Fruit fly (Drosophila melanogaster) whole organism, prepupa: ENCODE results near the gene CG10845.

Source experiments
- Blimp-1 ChIP-seq: fragments of 200-800 bp; sonication (Bioruptor generic); optimal IDR thresholded peaks from 3 replicates; lab custom pipeline; 2017; ENCODE audit warnings: missing biosample characterization, missing genetic modification characterization, mild to moderate bottlenecking, moderate library complexity, missing genetic modification reagents
- CG11294 ChIP-seq: fragments of 200-800 bp; sonication (Bioruptor generic); IDR thresholded peaks from 2 replicates; pipeline ENCODE4 v1.3.6; 2022; ENCODE audit warnings: missing biosample characterization, missing genetic modification characterization
- CG11762 ChIP-seq: fragments of 200-800 bp; sonication (Bioruptor generic); optimal IDR thresholded peaks from 3 replicates; lab custom pipeline; 2016; ENCODE audit warnings: missing biosample characterization, missing genetic modification characterization; ENCODE audit not compliant: insufficient read depth
- CG11902 ChIP-seq: fragments of 200-800 bp; sonication (Bioruptor generic); optimal IDR thresholded peaks from 3 replicates; lab custom pipeline; 2016; ENCODE audit warnings: missing biosample characterization, missing genetic modification characterization
- CG15336 ChIP-seq: fragments of 200-800 bp; sonication (Bioruptor generic); IDR thresholded peaks from 2 replicates; pipeline ENCODE4 v1.3.6; 2022; ENCODE audit warnings: missing biosample characterization, missing genetic modification characterization
- CG1621 ChIP-seq: fragments of 200-800 bp; sonication (Bioruptor generic); optimal IDR thresholded peaks from 3 replicates; lab custom pipeline; 2018; ENCODE audit warnings: missing biosample characterization, mild to moderate bottlenecking, missing genetic modification characterization
- CG32006 ChIP-seq: fragments of 200-800 bp; sonication (Bioruptor generic); optimal IDR thresholded peaks from 3 replicates; lab custom pipeline; 2017; ENCODE audit warnings: missing biosample characterization, mild to moderate bottlenecking, missing genetic modification characterization
- CG34406 ChIP-seq: fragments of 200-800 bp; sonication (Bioruptor generic); optimal IDR thresholded peaks from 3 replicates; lab custom pipeline; 2016; ENCODE audit warnings: missing biosample characterization, missing genetic modification characterization
- CG3919 ChIP-seq: fragments of 200-800 bp; sonication (Bioruptor generic); optimal IDR thresholded peaks from 3 replicates; lab custom pipeline; 2016; ENCODE audit warnings: missing biosample characterization, missing genetic modification characterization
- CG4318 ChIP-seq: fragments of 200-800 bp; sonication (Bioruptor generic); optimal IDR thresholded peaks from 3 replicates; lab custom pipeline; 2017; ENCODE audit warnings: missing biosample characterization, mild to moderate bottlenecking, missing genetic modification characterization
- CG6163 ChIP-seq: fragments of 200-800 bp; sonication (Bioruptor generic); IDR thresholded peaks from 3 replicates; pipeline ENCODE4 v1.3.6; 2022; ENCODE audit warnings: missing biosample characterization, missing genetic modification characterization
- CG6276 ChIP-seq: fragments of 200-800 bp; sonication (Bioruptor generic); optimal IDR thresholded peaks from 2 replicates; lab custom pipeline; 2017; ENCODE audit warnings: missing biosample characterization, mild to moderate bottlenecking, missing genetic modification characterization
- CG6792 ChIP-seq: fragments of 200-800 bp; sonication (Bioruptor generic); optimal IDR thresholded peaks from 3 replicates; lab custom pipeline; 2016; ENCODE audit warnings: missing biosample characterization, missing genetic modification characterization
- CG6854 ChIP-seq: fragments of 200-800 bp; sonication (Bioruptor generic); optimal IDR thresholded peaks from 2 replicates; lab custom pipeline; 2017; ENCODE audit warnings: missing biosample characterization, mild to moderate bottlenecking, missing genetic modification characterization
- CG7368 ChIP-seq: fragments of 200-800 bp; sonication (Bioruptor generic); optimal IDR thresholded peaks from 3 replicates; lab custom pipeline; 2016; ENCODE audit warnings: missing biosample characterization, missing genetic modification characterization
- CG8119 ChIP-seq: fragments of 200-800 bp; sonication (Bioruptor generic); IDR thresholded peaks from 3 replicates; pipeline ENCODE4 v1.3.6; 2022; ENCODE audit warnings: missing biosample characterization, missing genetic modification characterization
- CG8319 ChIP-seq: fragments of 200-800 bp; sonication (Bioruptor generic); optimal IDR thresholded peaks from 3 replicates; lab custom pipeline; 2016; ENCODE audit warnings: missing biosample characterization, missing genetic modification characterization
- CG8632 ChIP-seq: fragments of 200-800 bp; sonication (Bioruptor generic); optimal IDR thresholded peaks from 3 replicates; lab custom pipeline; 2016; ENCODE audit warnings: missing biosample characterization, missing genetic modification characterization
- Eip75B ChIP-seq: fragments of 200-800 bp; sonication (Bioruptor generic); optimal IDR thresholded peaks from 3 replicates; lab custom pipeline; 2016; ENCODE audit warnings: missing biosample characterization, missing genetic modification characterization
- Eip78C ChIP-seq: fragments of 200-800 bp; sonication (Bioruptor generic); peaks from one replicate; lab custom pipeline; 2016; ENCODE audit warnings: missing biosample characterization, missing genetic modification characterization
- Ets96B ChIP-seq: fragments of 200-800 bp; optimal IDR thresholded peaks from 2 replicates; lab custom pipeline; 2019; ENCODE audit warnings: missing biosample characterization, mild to moderate bottlenecking, missing genetic modification characterization, moderate library complexity
- Gug ChIP-seq: fragments of 200-800 bp; sonication (Bioruptor generic); IDR thresholded peaks from 2 replicates; pipeline ENCODE4 v1.3.6; 2022; ENCODE audit warnings: missing biosample characterization, missing genetic modification characterization
- Hr4 ChIP-seq: fragments of 200-800 bp; sonication (Bioruptor generic); optimal IDR thresholded peaks from 3 replicates; lab custom pipeline; 2016; ENCODE audit warnings: missing biosample characterization, missing genetic modification characterization
- Lpt ChIP-seq: fragments of 200-800 bp; sonication (Bioruptor generic); optimal IDR thresholded peaks from 3 replicates; lab custom pipeline; 2016; ENCODE audit warnings: missing biosample characterization, missing genetic modification characterization
- OdsH ChIP-seq: fragments of 200-800 bp; sonication (Bioruptor generic); optimal IDR thresholded peaks from 3 replicates; lab custom pipeline; 2016; ENCODE audit warnings: missing biosample characterization, missing genetic modification characterization
- Smox ChIP-seq: fragments of 200-800 bp; sonication (Bioruptor generic); optimal IDR thresholded peaks from 3 replicates; lab custom pipeline; 2016; ENCODE audit warnings: missing biosample characterization, missing genetic modification characterization
- Sox102F ChIP-seq: fragments of 200-800 bp; sonication (Bioruptor generic); optimal IDR thresholded peaks from 2 replicates; lab custom pipeline; 2016; ENCODE audit warnings: missing biosample characterization, mild to moderate bottlenecking, missing genetic modification characterization
- Sox14 ChIP-seq: fragments of 200-800 bp; sonication (Bioruptor generic); optimal IDR thresholded peaks from 3 replicates; lab custom pipeline; 2016; ENCODE audit warnings: missing biosample characterization, missing genetic modification characterization
- Sox15 ChIP-seq: fragments of 200-800 bp; sonication (Bioruptor generic); optimal IDR thresholded peaks from 3 replicates; lab custom pipeline; 2016; ENCODE audit warnings: missing biosample characterization, missing genetic modification characterization
- achi ChIP-seq: fragments of 200-800 bp; sonication (Bioruptor generic); optimal IDR thresholded peaks from 3 replicates; lab custom pipeline; 2016; ENCODE audit warnings: missing biosample characterization, missing genetic modification characterization
- acj6 ChIP-seq: fragments of 200-800 bp; sonication (Bioruptor generic); optimal IDR thresholded peaks from 3 replicates; lab custom pipeline; 2016; ENCODE audit warnings: missing biosample characterization, missing genetic modification characterization
- cyc ChIP-seq: fragments of 200-800 bp; sonication (Bioruptor generic); optimal IDR thresholded peaks from 3 replicates; lab custom pipeline; 2016; ENCODE audit warnings: missing biosample characterization, missing genetic modification characterization
- dac ChIP-seq: fragments of 200-800 bp; sonication (Bioruptor generic); optimal IDR thresholded peaks from 2 replicates; lab custom pipeline; 2017; ENCODE audit warnings: missing biosample characterization, mild to moderate bottlenecking, missing genetic modification characterization
- eg ChIP-seq: fragments of 200-800 bp; sonication (Bioruptor generic); IDR thresholded peaks from 3 replicates; pipeline ENCODE4 v1.3.6; 2022; ENCODE audit warnings: missing biosample characterization, missing genetic modification characterization
- fd85E ChIP-seq: fragments of 200-800 bp; sonication (Bioruptor generic); optimal IDR thresholded peaks from 3 replicates; lab custom pipeline; 2016; ENCODE audit warnings: missing biosample characterization, missing genetic modification characterization
- lz ChIP-seq: fragments of 200-800 bp; sonication (Bioruptor generic); optimal IDR thresholded peaks from 3 replicates; lab custom pipeline; 2016; ENCODE audit warnings: missing biosample characterization, missing genetic modification characterization
- net ChIP-seq: fragments of 200-800 bp; sonication (Bioruptor generic); optimal IDR thresholded peaks from 3 replicates; lab custom pipeline; 2016; ENCODE audit warnings: missing biosample characterization, missing genetic modification characterization
- pdm3 ChIP-seq: fragments of 200-800 bp; sonication (Bioruptor generic); optimal IDR thresholded peaks from 3 replicates; lab custom pipeline; 2016; ENCODE audit warnings: missing biosample characterization, missing genetic modification characterization
- salr ChIP-seq, 2 experiments: fragments of 200-800 bp; sonication (Bioruptor generic); optimal IDR thresholded peaks; 3 replicates each; lab custom pipeline; 2016 to 2018; ENCODE audit warnings: missing biosample characterization in 2 of 2, missing genetic modification characterization in 2 of 2, mild to moderate bottlenecking in 1 of 2
- ss ChIP-seq, 2 experiments: fragments of 200-800 bp; sonication (Bioruptor generic); optimal IDR thresholded peaks; 2 replicates in 1 of 2; 3 replicates in 1 of 2; lab custom pipeline; 2017 to 2018; ENCODE audit warnings: mild to moderate bottlenecking in 2 of 2, missing biosample characterization in 2 of 2, missing genetic modification characterization in 2 of 2, moderate library complexity in 1 of 2
- svp ChIP-seq: fragments of 200-800 bp; sonication (Bioruptor generic); peaks from one replicate; lab custom pipeline; 2016; ENCODE audit warnings: missing biosample characterization, missing genetic modification characterization

The CG10845 gene

DNA sequence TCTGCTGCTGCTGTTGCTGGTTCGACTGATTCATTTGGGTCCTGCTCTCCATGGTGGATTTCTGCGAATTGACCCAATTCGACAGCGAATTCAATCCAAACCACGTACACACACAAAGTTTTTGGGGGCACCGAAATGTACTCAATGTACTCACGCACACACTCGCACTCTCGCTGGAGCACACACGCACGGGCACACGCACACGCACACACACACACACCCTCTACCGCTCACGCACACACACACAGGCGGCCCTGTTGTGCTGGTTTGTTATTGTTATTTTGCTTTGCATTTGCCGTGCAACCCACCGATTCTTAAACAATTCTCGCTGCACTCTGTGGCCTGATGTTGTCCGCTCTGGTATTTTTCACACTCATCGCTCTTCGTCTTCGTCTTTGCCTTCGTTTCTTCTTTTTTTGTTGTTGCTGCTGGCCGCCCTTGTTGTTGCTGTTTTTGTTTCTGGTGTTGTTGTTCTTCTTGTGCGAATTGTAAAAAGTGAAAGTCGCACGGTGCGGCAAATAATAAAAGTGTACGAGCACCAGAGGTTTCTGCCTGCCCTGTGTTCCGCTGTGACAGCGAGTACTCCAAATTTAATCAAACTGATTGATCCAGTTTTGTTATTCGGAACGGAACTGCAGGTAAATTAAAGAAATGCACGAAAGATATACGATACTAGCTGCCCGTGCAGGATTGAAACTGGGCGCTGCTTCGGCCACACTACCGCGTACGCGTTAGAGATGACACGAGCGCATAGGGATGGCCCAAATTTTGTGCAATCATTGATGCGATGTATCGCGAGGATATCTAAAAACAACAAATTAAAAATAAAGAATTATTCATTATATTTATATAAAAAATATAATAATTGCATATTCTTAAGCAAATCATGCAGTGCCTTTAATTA is 24.7 kb upstream of the CG10845 start, which contains the start of gene CG3744 (continued):
- peak; percentile 62 for TF ChIP-seq CG6792 (GFP tag; lab: Kevin White, UChicago)
- peak; percentile 72 for TF ChIP-seq net
- TF ChIP-seq Blimp-1 (GFP tag; lab: Kevin White, UChicago): peak; percentile 99
- TF ChIP-seq Lpt (GFP tag; lab: Kevin White, UChicago): peak; percentile 13
- TF ChIP-seq ss (GFP tag; optimal IDR thresholded peaks at IDR 0.05; lab: Kevin White, UChicago): peak in 1 of 2 experiments; percentile 70
- peak; percentile 72 for TF ChIP-seq CG8632
- TF ChIP-seq CG15336 (GFP tag; lab: Robert Waterston, UW): peak; percentile 73
- TF ChIP-seq Eip78C: peak; percentile 86
- TF ChIP-seq Sox14 (GFP tag; lab: Kevin White, UChicago): peak; percentile 62
- no peak for TF ChIP-seq fd85E (GFP tag; lab: Kevin White, UChicago)

- peak; percentile 85 for TF ChIP-seq Eip78C
- no peak for TF ChIP-seq fd85E (GFP tag; lab: Kevin White, UChicago)
- no peak for TF ChIP-seq CG6792 (GFP tag; lab: Kevin White, UChicago)
- no peak for TF ChIP-seq Sox14 (GFP tag; lab: Kevin White, UChicago)
- peak; percentile 82 for TF ChIP-seq CG1621 (tag; lab: Kevin White, UChicago)
- TF ChIP-seq ss (GFP tag; optimal IDR thresholded peaks at IDR 0.05; lab: Kevin White, UChicago): no peak
- no peak for TF ChIP-seq Ets96B (tag; lab: Kevin White, UChicago)
- TF ChIP-seq CG11762 (GFP tag; lab: Kevin White, UChicago): no peak
- no peak for TF ChIP-seq lz (GFP tag; lab: Kevin White, UChicago)
- TF ChIP-seq eg (GFP tag; lab: Robert Waterston, UW): no peak
- TF ChIP-seq, all 60 proteins: peak for 2
Observed at dm6 chr3R:24876843-24877457, 24.0 kb upstream of the CG10845 start, which contains the start of the genes CG11089 and CG31381. Gene CG11089 (plus strand): TSS chr3R:24877045. Gene CG31381 (plus strand): TSS chr3R:24877045.

dm6 chr3R:24878655-24879054 is 22.3 kb upstream of the CG10845 start:
- peak; percentile 100 for TF ChIP-seq svp (GFP tag; lab: Kevin White, UChicago)
- no peak for TF ChIP-seq cyc (GFP tag; lab: Kevin White, UChicago)
- TF ChIP-seq, all 60 proteins: peak for 1

- peak; percentile 44 for TF ChIP-seq OdsH (GFP tag; lab: Kevin White, UChicago)
- TF ChIP-seq CG6854 (GFP tag; lab: Kevin White, UChicago): no peak
- TF ChIP-seq CG15336 (GFP tag; lab: Robert Waterston, UW): peak; percentile 68
- peak in 1 of 2 experiments; percentile 16 for TF ChIP-seq salr (GFP tag; optimal IDR thresholded peaks at IDR 0.05; lab: Kevin White, UChicago)
- peak; percentile 1 for TF ChIP-seq CG8319
- peak; percentile 47; the same call in 1 of the 3 replicates for TF ChIP-seq CG6163
- TF ChIP-seq Sox15 (GFP tag; lab: Kevin White, UChicago): peak; percentile 17
- TF ChIP-seq CG7368: peak; percentile 25
- TF ChIP-seq Eip75B (GFP tag; lab: Kevin White, UChicago): peak; percentile 34
- TF ChIP-seq acj6 (GFP tag; lab: Kevin White, UChicago): no peak
- peak; percentile 53 for TF ChIP-seq pdm3 (GFP tag; lab: Kevin White, UChicago)
- no peak for TF ChIP-seq Gug (GFP tag; lab: Robert Waterston, UW)
- peak; percentile 78 for TF ChIP-seq CG32006
- TF ChIP-seq eg (GFP tag; lab: Robert Waterston, UW): 0 out of 3 replicates have a peak, but pooled peaks have one; percentile 38
- peak; percentile 80 for TF ChIP-seq Hr4 (GFP tag; lab: Kevin White, UChicago)
- TF ChIP-seq CG34406 (GFP tag; lab: Kevin White, UChicago): peak; percentile 63
- peak; percentile 41; the same call in 2 of the 3 replicates for TF ChIP-seq CG8119 (GFP tag; lab: Robert Waterston, UW)
- TF ChIP-seq Lpt (GFP tag; lab: Kevin White, UChicago): peak; percentile 33
- peak; percentile 39 for TF ChIP-seq net
- TF ChIP-seq Smox (GFP tag; lab: Kevin White, UChicago): no peak
- TF ChIP-seq svp (GFP tag; lab: Kevin White, UChicago): peak; percentile 20
- no peak for TF ChIP-seq lz (GFP tag; lab: Kevin White, UChicago)
- peak; percentile 5 for TF ChIP-seq Blimp-1 (GFP tag; lab: Kevin White, UChicago)
- TF ChIP-seq CG6276 (GFP tag; lab: Kevin White, UChicago): peak; percentile 42
- TF ChIP-seq CG3919 (GFP tag; lab: Kevin White, UChicago): peak; percentile 46
- TF ChIP-seq CG11294 (GFP tag; lab: Robert Waterston, UW): no peak
- peak; percentile 30 for TF ChIP-seq CG11902 (GFP tag; lab: Kevin White, UChicago)
- TF ChIP-seq dac: peak; percentile 13
- peak; percentile 22 for TF ChIP-seq CG6792 (GFP tag; lab: Kevin White, UChicago)
- TF ChIP-seq CG4318: peak; percentile 62
- TF ChIP-seq Sox102F (GFP tag; lab: Kevin White, UChicago): peak; percentile 20
- TF ChIP-seq achi (GFP tag; lab: Kevin White, UChicago): peak; percentile 33
Observed at dm6 chr3R:24886470-24886869, 14.4 kb upstream of the CG10845 start.
